Worm (Caenorhabditis elegans) whole organism, L1 larva: ENCODE data around the gene T21C12.4.

Experiments
- Y116A8C.19 ChIP-seq: sonication (generic microtip); optimal IDR thresholded peaks from 2 replicates; lab custom pipeline; 2016; ENCODE audit warnings: missing compliant biosample characterization, missing genetic modification characterization, borderline replicate concordance
- aha-1 ChIP-seq: fragments of 150-350 bp; optimal IDR thresholded peaks from 2 replicates; lab custom pipeline; 2014; ENCODE audit warnings: missing biosample characterization, missing genetic modification characterization
- blmp-1 ChIP-seq: fragments of 150-350 bp; optimal IDR thresholded peaks from 2 replicates; lab custom pipeline; 2014; ENCODE audit warnings: missing biosample characterization, missing genetic modification characterization
- ceh-63 ChIP-seq: fragments of 200-800 bp; sonication (Bioruptor generic); optimal IDR thresholded peaks from 2 replicates; lab custom pipeline; 2018; ENCODE audit warnings: mild to moderate bottlenecking, missing genetic modification characterization, missing compliant biosample characterization
- ceh-88 ChIP-seq: fragments of 200-800 bp; sonication (Bioruptor generic); IDR thresholded peaks from 2 replicates; pipeline ENCODE4 v1.3.6; 2022; ENCODE audit warnings: missing genetic modification characterization, missing compliant biosample characterization
- ceh-90 ChIP-seq: sonication (generic microtip); optimal IDR thresholded peaks from 2 replicates; lab custom pipeline; 2016; ENCODE audit warnings: missing genetic modification characterization, missing compliant biosample characterization
- ces-1 ChIP-seq: fragments of 150-350 bp; optimal IDR thresholded peaks from 2 replicates; lab custom pipeline; 2014; ENCODE audit warnings: missing biosample characterization, missing genetic modification reagents, missing genetic modification characterization
- efl-3 ChIP-seq: fragments of 200-800 bp; sonication (Bioruptor generic); optimal IDR thresholded peaks from 2 replicates; lab custom pipeline; 2018; ENCODE audit warnings: mild to moderate bottlenecking, missing genetic modification characterization, missing compliant biosample characterization
- egl-13 ChIP-seq: sonication (generic microtip); optimal IDR thresholded peaks from 2 replicates; lab custom pipeline; 2016; ENCODE audit warnings: missing genotype, missing genetic modification reagents, missing genetic modification characterization, missing compliant biosample characterization
- elt-2 ChIP-seq: sonication (generic microtip); optimal IDR thresholded peaks from 2 replicates; lab custom pipeline; 2016; ENCODE audit warnings: missing genetic modification characterization, mild to moderate bottlenecking, inconsistent platforms, missing compliant biosample characterization, missing genetic modification reagents
- elt-3 ChIP-seq, 6 experiments: fragments of 150-350 bp in 1 of 6; sonication (generic microtip); optimal IDR thresholded peaks; 2 replicates each; lab custom pipeline; 2017 to 2018; ENCODE audit warnings: missing biosample characterization in 6 of 6, missing genetic modification characterization in 6 of 6, inconsistent platforms in 1 of 6
- fkh-4 ChIP-seq: sonication (generic microtip); optimal IDR thresholded peaks from 2 replicates; lab custom pipeline; 2016; ENCODE audit warnings: missing compliant biosample characterization, missing genetic modification characterization, borderline replicate concordance
- fkh-8 ChIP-seq: sonication (generic microtip); optimal IDR thresholded peaks from 2 replicates; lab custom pipeline; 2016; ENCODE audit warnings: mild to moderate bottlenecking, missing genetic modification characterization, missing compliant biosample characterization
- fos-1 ChIP-seq: fragments of 150-350 bp; optimal IDR thresholded peaks from 2 replicates; lab custom pipeline; 2014; ENCODE audit warnings: missing biosample characterization, missing genetic modification characterization
- grh-1 ChIP-seq: fragments of 200-800 bp; sonication (Bioruptor generic); IDR thresholded peaks from 2 replicates; pipeline ENCODE4 v1.3.6; 2022; ENCODE audit warnings: missing genetic modification reagents, missing genetic modification characterization, missing compliant biosample characterization
- hlh-17 ChIP-seq: fragments of 200-800 bp; sonication (Bioruptor generic); optimal IDR thresholded peaks from 2 replicates; lab custom pipeline; 2018; ENCODE audit warnings: missing genetic modification characterization, mild to moderate bottlenecking, missing compliant biosample characterization, moderate library complexity, borderline replicate concordance
- hlh-4 ChIP-seq: sonication (generic microtip); optimal IDR thresholded peaks from 2 replicates; lab custom pipeline; 2016; ENCODE audit warnings: mild to moderate bottlenecking, missing genetic modification characterization, missing compliant biosample characterization
- hpl-2 ChIP-seq: fragments of 150-350 bp; optimal IDR thresholded peaks from 2 replicates; lab custom pipeline; 2014; ENCODE audit warnings: missing biosample characterization, missing genetic modification reagents, missing genetic modification characterization
- irx-1 ChIP-seq: sonication (generic microtip); optimal IDR thresholded peaks from 2 replicates; lab custom pipeline; 2016; ENCODE audit warnings: missing genetic modification characterization, missing compliant biosample characterization
- isw-1 ChIP-seq: fragments of 200-800 bp; sonication (Bioruptor generic); IDR thresholded peaks from 2 replicates; pipeline ENCODE4 v1.3.6; 2022; ENCODE audit warnings: missing genetic modification characterization, missing compliant biosample characterization
- jun-1 ChIP-seq: fragments of 150-350 bp; optimal IDR thresholded peaks from 2 replicates; lab custom pipeline; 2014; ENCODE audit warnings: missing biosample characterization, missing genetic modification reagents, missing genetic modification characterization
- lin-14 ChIP-seq: fragments of 200-800 bp; sonication (Bioruptor generic); optimal IDR thresholded peaks from 2 replicates; lab custom pipeline; 2018; ENCODE audit warnings: mild to moderate bottlenecking, missing genetic modification characterization, moderate library complexity, missing compliant biosample characterization
- lin-15B ChIP-seq: fragments of 150-350 bp; sonication (generic microtip); optimal IDR thresholded peaks from 3 replicates; lab custom pipeline; 2014; ENCODE audit warnings: missing biosample characterization, missing genetic modification characterization
- lin-35 ChIP-seq, 2 experiments: fragments of 150-350 bp; optimal IDR thresholded peaks; 2 replicates each; lab custom pipeline; 2014; ENCODE audit warnings: missing biosample characterization in 2 of 2, missing genetic modification characterization in 2 of 2, missing genetic modification reagents in 2 of 2
- lin-39 ChIP-seq: fragments of 150-350 bp; optimal IDR thresholded peaks from 2 replicates; lab custom pipeline; 2014; ENCODE audit warnings: missing biosample characterization, missing genetic modification reagents, missing genetic modification characterization
- lsy-2 ChIP-seq, 2 experiments: fragments of 150-350 bp; optimal IDR thresholded peaks; 2 replicates each; lab custom pipeline; 2014; ENCODE audit warnings: missing biosample characterization in 2 of 2, missing genetic modification characterization in 2 of 2
- mab-9 ChIP-seq: fragments of 200-800 bp; sonication (Bioruptor generic); IDR thresholded peaks from 2 replicates; pipeline ENCODE4 v1.3.6; 2022; ENCODE audit warnings: missing genetic modification reagents, missing genetic modification characterization, missing compliant biosample characterization
- mdl-1 ChIP-seq, 2 experiments: fragments of 150-350 bp; optimal IDR thresholded peaks; 2 replicates each; lab custom pipeline; 2014 to 2017; ENCODE audit warnings: missing biosample characterization in 2 of 2, missing genetic modification characterization in 2 of 2, inconsistent platforms in 1 of 2
- mef-2 ChIP-seq: fragments of 150-350 bp; optimal IDR thresholded peaks from 2 replicates; lab custom pipeline; 2014; ENCODE audit warnings: missing biosample characterization, missing genetic modification characterization
- mep-1 ChIP-seq: fragments of 150-350 bp; optimal IDR thresholded peaks from 2 replicates; lab custom pipeline; 2014; ENCODE audit warnings: missing biosample characterization, missing genetic modification characterization
- nhr-11 ChIP-seq: fragments of 150-350 bp; optimal IDR thresholded peaks from 2 replicates; lab custom pipeline; 2014; ENCODE audit warnings: missing biosample characterization, missing genetic modification characterization
- nhr-237 ChIP-seq: fragments of 150-350 bp; optimal IDR thresholded peaks from 2 replicates; lab custom pipeline; 2014; ENCODE audit warnings: missing biosample characterization, missing genetic modification characterization
- nhr-28 ChIP-seq: fragments of 150-350 bp; optimal IDR thresholded peaks from 2 replicates; lab custom pipeline; 2014; ENCODE audit warnings: missing biosample characterization, missing genetic modification characterization
- nhr-47 ChIP-seq: sonication (generic microtip); optimal IDR thresholded peaks from 2 replicates; lab custom pipeline; 2016; ENCODE audit warnings: mild to moderate bottlenecking, missing genetic modification characterization, moderate library complexity, missing compliant biosample characterization
- nhr-71 ChIP-seq: sonication (generic microtip); optimal IDR thresholded peaks from 2 replicates; lab custom pipeline; 2016; ENCODE audit warnings: mild to moderate bottlenecking, missing genetic modification characterization, moderate library complexity, missing compliant biosample characterization
- nhr-76 ChIP-seq: sonication (generic microtip); optimal IDR thresholded peaks from 2 replicates; lab custom pipeline; 2017; ENCODE audit warnings: missing biosample characterization, missing genetic modification characterization
- nhr-84 ChIP-seq: sonication (generic microtip); optimal IDR thresholded peaks from 2 replicates; lab custom pipeline; 2017; ENCODE audit warnings: missing biosample characterization, missing genetic modification characterization
- pag-3 ChIP-seq: sonication (generic microtip); optimal IDR thresholded peaks from 2 replicates; lab custom pipeline; 2017; ENCODE audit warnings: missing genetic modification characterization, mild to moderate bottlenecking, missing compliant biosample characterization, antibody characterized with exemption, borderline replicate concordance; ENCODE audit not compliant: insufficient read depth
- pax-3 ChIP-seq: fragments of 200-800 bp; sonication (Bioruptor generic); optimal IDR thresholded peaks from 2 replicates; lab custom pipeline; 2018; ENCODE audit warnings: mild to moderate bottlenecking, missing genetic modification characterization, moderate library complexity, missing compliant biosample characterization
- pqm-1 ChIP-seq: sonication (generic microtip); optimal IDR thresholded peaks from 3 replicates; lab custom pipeline; 2017; ENCODE audit warnings: missing biosample characterization, missing genetic modification characterization
- rnt-1 ChIP-seq: sonication (generic microtip); optimal IDR thresholded peaks from 2 replicates; lab custom pipeline; 2016; ENCODE audit warnings: mild to moderate bottlenecking, missing genetic modification characterization, moderate library complexity, missing compliant biosample characterization
- skn-1 ChIP-seq: fragments of 150-350 bp; optimal IDR thresholded peaks from 2 replicates; lab custom pipeline; 2014; ENCODE audit warnings: missing biosample characterization, missing genetic modification characterization
- snu-23 ChIP-seq: sonication (generic microtip); optimal IDR thresholded peaks from 2 replicates; lab custom pipeline; 2016; ENCODE audit warnings: missing genetic modification characterization, missing compliant biosample characterization
- sup-37 ChIP-seq: fragments of 200-800 bp; sonication (Bioruptor generic); optimal IDR thresholded peaks from 2 replicates; lab custom pipeline; 2018; ENCODE audit warnings: mild to moderate bottlenecking, missing genetic modification characterization, missing compliant biosample characterization
- swsn-7 ChIP-seq: sonication (generic microtip); optimal IDR thresholded peaks from 2 replicates; lab custom pipeline; 2016; ENCODE audit warnings: missing genetic modification characterization, missing compliant biosample characterization
- tbx-2 ChIP-seq: sonication (generic microtip); optimal IDR thresholded peaks from 2 replicates; lab custom pipeline; 2016; ENCODE audit warnings: missing genetic modification characterization, missing compliant biosample characterization
- tlp-1 ChIP-seq: fragments of 150-350 bp; optimal IDR thresholded peaks from 2 replicates; lab custom pipeline; 2014; ENCODE audit warnings: missing biosample characterization, missing genetic modification characterization
- unc-130 ChIP-seq: fragments of 150-350 bp; optimal IDR thresholded peaks from 2 replicates; lab custom pipeline; 2017; ENCODE audit warnings: missing biosample characterization, missing genetic modification characterization, inconsistent platforms
- unc-62 ChIP-seq: fragments of 150-350 bp; optimal IDR thresholded peaks from 2 replicates; lab custom pipeline; 2014; ENCODE audit warnings: missing biosample characterization, missing genetic modification reagents, missing genetic modification characterization
- vab-15 ChIP-seq: sonication (generic microtip); optimal IDR thresholded peaks from 2 replicates; lab custom pipeline; 2017; ENCODE audit warnings: missing genotype, mild to moderate bottlenecking, missing genetic modification characterization, missing compliant biosample characterization
- zag-1 ChIP-seq: fragments of 150-350 bp; optimal IDR thresholded peaks from 2 replicates; lab custom pipeline; 2014; ENCODE audit warnings: missing biosample characterization, missing genetic modification characterization
- ztf-11 ChIP-seq, 2 experiments: sonication (generic microtip); optimal IDR thresholded peaks; 2 replicates each; lab custom pipeline; 2016 to 2017; ENCODE audit warnings: missing genetic modification characterization in 2 of 2, missing biosample characterization in 1 of 2, missing compliant biosample characterization in 1 of 2

The T21C12.4 gene

ce11 chrIII:10534191-10534590 is 23.6 kb downstream of the T21C12.4 start (continued):
- TF ChIP-seq vab-15 (tag; lab: Kevin White, UChicago) (no peak), unc-130 (tag; lab: Kevin White, UChicago) (no peak), lin-14 (GFP tag; lab: Kevin White, UChicago) (peak; percentile 70), lin-39 (tag; lab: Kevin White, UChicago) (no peak), pax-3 (tag; lab: Kevin White, UChicago) (no peak), pqm-1 (tag; lab: Kevin White, UChicago) (no peak), fos-1 (tag; lab: Kevin White, UChicago) (no peak), mef-2 (no peak), nhr-76 (tag; lab: Kevin White, UChicago) (no peak), skn-1 (tag; lab: Kevin White, UChicago) (no peak), tlp-1 (tag; lab: Kevin White, UChicago) (no peak), ceh-88 (GFP tag; lab: Robert Waterston, UW) (no peak), egl-13 (no peak), mep-1 (tag; lab: Kevin White, UChicago) (no peak), isw-1 (GFP tag; lab: Robert Waterston, UW) (no peak), zag-1 (no peak), unc-62 (GFP tag; lab: Kevin White, UChicago) (no peak), ceh-63 (no peak), lsy-2 (tag; optimal IDR thresholded peaks at IDR 0.05; lab: Kevin White, UChicago) (no peak), mab-9 (no peak), jun-1 (tag; lab: Kevin White, UChicago) (no peak), sup-37 (GFP tag; lab: Kevin White, UChicago) (no peak), nhr-11 (tag; lab: Kevin White, UChicago) (no peak), ztf-11 (tag; optimal IDR thresholded peaks at IDR 0.05; lab: Kevin White, UChicago) (no peak), elt-3 (tag; optimal IDR thresholded peaks at IDR 0.05; lab: Kevin White, UChicago) (peak in 5 of 6 experiments; percentile 14 to 69 (median 63)), grh-1 (GFP tag; lab: Robert Waterston, UW) (0 out of 2 replicates have a peak, but pooled peaks have one; percentile 50), irx-1 (tag; lab: Kevin White, UChicago) (no peak), aha-1 (tag; lab: Kevin White, UChicago) (no peak), hlh-4 (tag; lab: Kevin White, UChicago) (no peak), Y116A8C.19 (tag; lab: Kevin White, UChicago) (no peak), pag-3 (no peak), hpl-2 (no peak), blmp-1 (tag; lab: Kevin White, UChicago) (peak; percentile 33), ceh-90 (no peak), lin-15B (no peak), nhr-84 (no peak), hlh-17 (no peak), nhr-28 (tag; lab: Kevin White, UChicago) (no peak), fkh-8 (tag; lab: Kevin White, UChicago) (no peak), nhr-47 (tag; lab: Kevin White, UChicago) (no peak)

DNA sequence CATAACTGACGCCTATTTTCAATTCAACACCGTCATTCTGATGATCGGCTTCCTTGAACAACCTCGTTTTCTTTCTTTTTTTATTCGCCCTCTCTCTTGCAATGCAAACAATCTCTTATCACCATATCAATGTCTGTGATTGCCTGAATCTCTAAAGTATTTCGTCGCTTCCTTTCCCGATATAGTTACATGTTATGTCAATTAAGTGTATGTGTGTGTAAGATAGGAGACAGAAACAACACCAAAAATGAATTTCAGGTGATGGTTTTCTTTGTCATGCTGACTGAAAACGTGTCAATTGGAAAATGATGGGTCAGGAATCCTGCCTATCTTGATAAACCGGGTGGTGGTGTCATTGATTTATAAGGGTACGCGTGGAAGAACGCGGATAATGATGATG is 24.5 kb downstream of the T21C12.4 start:
- no peak for TF ChIP-seq efl-3 (GFP tag; lab: Kevin White, UChicago)
- no peak for TF ChIP-seq ces-1
- no peak for TF ChIP-seq ztf-11 (tag; optimal IDR thresholded peaks at IDR 0.05; lab: Kevin White, UChicago)
- TF ChIP-seq lsy-2 (tag; optimal IDR thresholded peaks at IDR 0.05; lab: Kevin White, UChicago): peak in 1 of 2 experiments; percentile 26
- TF ChIP-seq mep-1 (tag; lab: Kevin White, UChicago): peak; percentile 44
- TF ChIP-seq grh-1 (GFP tag; lab: Robert Waterston, UW): no peak
- peak in 5 of 6 experiments; percentile 48 to 95 (median 70) for TF ChIP-seq elt-3 (tag; optimal IDR thresholded peaks at IDR 0.05; lab: Kevin White, UChicago)
- no peak for TF ChIP-seq swsn-7 (tag; lab: Kevin White, UChicago)
- no peak for TF ChIP-seq nhr-84
- peak in 1 of 2 experiments; percentile 45 for TF ChIP-seq mdl-1 (tag; optimal IDR thresholded peaks at IDR 0.05; lab: Kevin White, UChicago)
- TF ChIP-seq aha-1 (tag; lab: Kevin White, UChicago): no peak
- TF ChIP-seq Y116A8C.19 (tag; lab: Kevin White, UChicago): no peak
- peak; percentile 62 for TF ChIP-seq jun-1 (tag; lab: Kevin White, UChicago)
- TF ChIP-seq elt-2 (tag; lab: Kevin White, UChicago): peak; percentile 76
- no peak for TF ChIP-seq nhr-237 (tag; lab: Kevin White, UChicago)
- TF ChIP-seq nhr-71 (tag; lab: Kevin White, UChicago): peak; percentile 23
- TF ChIP-seq snu-23 (GFP tag; lab: Kevin White, UChicago): peak; percentile 36
- no peak for TF ChIP-seq lin-15B
- TF ChIP-seq fkh-4 (tag; lab: Kevin White, UChicago): no peak
- no peak for TF ChIP-seq rnt-1
- TF ChIP-seq lin-35 (GFP tag; optimal IDR thresholded peaks at IDR 0.05; lab: Kevin White, UChicago): peak in 1 of 2 experiments; percentile 72
- TF ChIP-seq nhr-11 (tag; lab: Kevin White, UChicago): no peak
- no peak for TF ChIP-seq tbx-2 (tag; lab: Kevin White, UChicago)
